Worm (Caenorhabditis elegans): ENCODE data around the gene crn-3.

DNA sequence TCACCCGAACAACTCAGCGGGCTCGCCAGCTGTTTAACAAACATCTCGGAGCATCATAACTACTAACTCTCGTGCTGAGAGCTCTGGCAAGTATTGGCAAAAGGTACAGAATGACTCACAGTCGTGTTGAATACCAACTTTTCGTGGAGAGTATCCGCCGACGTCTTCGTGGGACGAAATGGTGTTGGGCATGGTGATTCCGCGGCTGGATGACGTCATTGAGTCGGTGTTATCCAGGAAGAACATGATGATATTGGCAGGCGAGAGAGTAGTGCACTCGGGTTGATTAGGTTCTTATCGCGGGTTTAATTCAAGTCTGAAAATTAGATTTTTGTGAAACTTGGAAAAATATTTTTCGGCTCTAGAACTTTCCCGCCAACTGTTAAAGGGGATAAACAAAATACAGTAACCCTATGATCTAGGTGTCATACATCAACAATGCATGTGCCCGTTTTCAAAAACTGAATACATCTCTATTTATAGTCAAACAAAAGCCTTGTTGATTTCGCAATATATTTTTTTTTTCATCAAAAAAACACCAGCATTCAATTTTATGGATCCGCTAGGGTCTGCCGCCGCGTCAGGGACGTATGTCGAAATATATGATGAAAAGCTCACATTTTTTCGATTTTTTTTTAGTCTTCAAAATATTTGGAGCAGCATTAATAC lies 34.3 kb upstream of the crn-3 start:
- no peak for TF ChIP-seq snpc-4 (tag; optimal IDR thresholded peaks at IDR 0.05)
- no peak for TF ChIP-seq elt-1 (tag; optimal IDR thresholded peaks at IDR 0.05; ENCODE audit: borderline replicate concordance, insufficient read depth)
- TF ChIP-seq flh-1 (GFP tag; optimal IDR thresholded peaks at IDR 0.05) = no peak
- no peak for TF ChIP-seq lsy-2 (tag; optimal IDR thresholded peaks at IDR 0.05)
- TF ChIP-seq nhr-28 (tag; optimal IDR thresholded peaks at IDR 0.05) = no peak
- TF ChIP-seq hlh-1 (tag; optimal IDR thresholded peaks at IDR 0.05) = peak; percentile 15
- no peak for TF ChIP-seq ztf-11 (tag; optimal IDR thresholded peaks at IDR 0.05)
- no peak for TF ChIP-seq tbx-8 (GFP tag; optimal IDR thresholded peaks at IDR 0.05)
- TF ChIP-seq unc-39 (tag; optimal IDR thresholded peaks at IDR 0.05) = no peak
- TF ChIP-seq elt-3 (tag; optimal IDR thresholded peaks at IDR 0.05) = no peak
- no peak for TF ChIP-seq cnd-1 (tag; optimal IDR thresholded peaks at IDR 0.05)
- TF ChIP-seq nhr-76 (tag; optimal IDR thresholded peaks at IDR 0.05) = no peak
- no peak for TF ChIP-seq ces-1 (GFP tag; optimal IDR thresholded peaks at IDR 0.05)
- no peak for TF ChIP-seq unc-62 (GFP tag; optimal IDR thresholded peaks at IDR 0.05)
